Worm (Caenorhabditis elegans) whole organism, mixed stage, embryonic: Measurements from ENCODE around the gene C01C10.2.

Source experiments
- blmp-1 ChIP-seq: fragments of 150-350 bp; optimal IDR thresholded peaks from 2 replicates; lab custom pipeline; 2014; ENCODE audit warnings: missing biosample characterization, missing genetic modification characterization
- elt-3 ChIP-seq: fragments of 150-350 bp; optimal IDR thresholded peaks from 2 replicates; lab custom pipeline; 2014; ENCODE audit warnings: missing biosample characterization, missing genetic modification characterization
- lin-13 ChIP-seq: fragments of 150-350 bp; optimal IDR thresholded peaks from 2 replicates; lab custom pipeline; 2014; ENCODE audit warnings: missing biosample characterization, missing genetic modification characterization
- lsy-2 ChIP-seq: fragments of 150-350 bp; optimal IDR thresholded peaks from 2 replicates; lab custom pipeline; 2014; ENCODE audit warnings: missing biosample characterization, missing genetic modification characterization
- nhr-12 ChIP-seq: fragments of 150-350 bp; optimal IDR thresholded peaks from 2 replicates; lab custom pipeline; 2014; ENCODE audit warnings: missing biosample characterization, missing genetic modification characterization
- nhr-28 ChIP-seq: fragments of 150-350 bp; optimal IDR thresholded peaks from 2 replicates; lab custom pipeline; 2014; ENCODE audit warnings: missing biosample characterization, missing genetic modification characterization
- snpc-4 ChIP-seq: fragments of 150-350 bp; optimal IDR thresholded peaks from 2 replicates; lab custom pipeline; 2014; ENCODE audit warnings: missing biosample characterization, missing genetic modification characterization
- unc-39 ChIP-seq: fragments of 150-350 bp; optimal IDR thresholded peaks from 2 replicates; lab custom pipeline; 2014; ENCODE audit warnings: missing biosample characterization, missing genetic modification characterization
- unc-62 ChIP-seq: fragments of 150-350 bp; optimal IDR thresholded peaks from 2 replicates; lab custom pipeline; 2014; ENCODE audit warnings: missing biosample characterization, missing genetic modification reagents, missing genetic modification characterization

ce11 chrX:7442477-7442876 is 4.6 kb upstream of the C01C10.2 start, which contains the start of gene acl-12:
- TF ChIP-seq snpc-4 (no peak), lsy-2 (tag; lab: Kevin White, UChicago) (no peak), elt-3 (tag; lab: Kevin White, UChicago) (no peak), nhr-28 (tag; lab: Kevin White, UChicago) (no peak), unc-62 (GFP tag; lab: Kevin White, UChicago) (peak; percentile 0), unc-39 (tag; lab: Kevin White, UChicago) (no peak), lin-13 (tag; lab: Kevin White, UChicago) (no peak), nhr-12 (tag; lab: Kevin White, UChicago) (no peak), blmp-1 (tag; lab: Kevin White, UChicago) (no peak)
